Fruit fly (Drosophila melanogaster) whole organism, embryonic: ENCODE measurements around the gene ATPsynO.

Experiments used
- CG10366 ChIP-seq: fragments of 200-800 bp; sonication (Bioruptor generic); IDR thresholded peaks from 2 replicates; pipeline ENCODE4 v1.3.6; 2022; ENCODE audit warnings: missing biosample characterization, missing genetic modification characterization
- CG12219 ChIP-seq: fragments of 200-800 bp; sonication (Bioruptor generic); optimal IDR thresholded peaks from 3 replicates; lab custom pipeline; 2018; ENCODE audit warnings: missing biosample characterization, mild to moderate bottlenecking, missing genetic modification characterization
- CG12391 ChIP-seq: fragments of 200-800 bp; sonication (Bioruptor generic); optimal IDR thresholded peaks from 3 replicates; lab custom pipeline; 2018; ENCODE audit warnings: missing biosample characterization, mild to moderate bottlenecking, missing genetic modification characterization, moderate library complexity
- CG13123 ChIP-seq: fragments of 200-800 bp; sonication (Bioruptor generic); optimal IDR thresholded peaks from 2 replicates; lab custom pipeline; 2016; ENCODE audit warnings: missing biosample characterization, missing genetic modification characterization
- CG14050 ChIP-seq: fragments of 200-800 bp; sonication (Bioruptor generic); IDR thresholded peaks from 3 replicates; pipeline ENCODE4 v1.3.6; 2022; ENCODE audit warnings: missing biosample characterization, missing genetic modification characterization
- CG17328 ChIP-seq: fragments of 200-800 bp; sonication (Bioruptor generic); IDR thresholded peaks from 2 replicates; pipeline ENCODE4 v1.3.6; 2022; ENCODE audit warnings: missing biosample characterization, missing genetic modification characterization
- CG18764 ChIP-seq: fragments of 200-800 bp; sonication (Bioruptor generic); optimal IDR thresholded peaks from 3 replicates; lab custom pipeline; 2016; ENCODE audit warnings: missing biosample characterization, missing genetic modification characterization
- CG30020 ChIP-seq: fragments of 200-800 bp; optimal IDR thresholded peaks from 2 replicates; lab custom pipeline; 2019; ENCODE audit warnings: missing biosample characterization, mild to moderate bottlenecking, missing genetic modification characterization, moderate library complexity
- CG31224 ChIP-seq: fragments of 200-800 bp; sonication (Bioruptor generic); IDR thresholded peaks from 2 replicates; pipeline ENCODE4 v1.3.6; 2022; ENCODE audit warnings: missing biosample characterization, missing genetic modification characterization
- CG32532 ChIP-seq: fragments of 200-800 bp; sonication (Bioruptor generic); IDR thresholded peaks from 2 replicates; pipeline ENCODE4 v1.3.6; 2022; ENCODE audit warnings: missing biosample characterization, missing genetic modification characterization
- CG34422 ChIP-seq: fragments of 200-800 bp; sonication (Bioruptor generic); IDR thresholded peaks from 3 replicates; pipeline ENCODE4 v1.3.6; 2022; ENCODE audit warnings: missing biosample characterization, missing genetic modification characterization
- CG4282 ChIP-seq: fragments of 200-800 bp; sonication (Bioruptor generic); optimal IDR thresholded peaks from 2 replicates; lab custom pipeline; 2016; ENCODE audit warnings: missing biosample characterization, missing genetic modification characterization
- CG6654 ChIP-seq: fragments of 200-800 bp; sonication (Bioruptor generic); optimal IDR thresholded peaks from 2 replicates; lab custom pipeline; 2017; ENCODE audit warnings: missing biosample characterization, mild to moderate bottlenecking, missing genetic modification characterization
- CG8290 ChIP-seq, 3 experiments: fragments of 200-800 bp; sonication (Bioruptor generic); optimal IDR thresholded peaks; 2 replicates each; lab custom pipeline; 2016 to 2019; ENCODE audit warnings: missing biosample characterization in 3 of 3, missing genetic modification characterization in 3 of 3, mild to moderate bottlenecking in 2 of 3, moderate library complexity in 1 of 3
- CG8388 ChIP-seq: fragments of 200-800 bp; sonication (Bioruptor generic); optimal IDR thresholded peaks from 2 replicates; lab custom pipeline; 2019; ENCODE audit warnings: missing biosample characterization, mild to moderate bottlenecking, missing genetic modification characterization, moderate library complexity
- CG9932 ChIP-seq: fragments of 200-800 bp; sonication (Bioruptor generic); IDR thresholded peaks from 2 replicates; pipeline ENCODE4 v1.3.6; 2022; ENCODE audit warnings: missing biosample characterization, missing genetic modification characterization
- CoRest ChIP-seq: fragments of 200-800 bp; sonication (Bioruptor generic); optimal IDR thresholded peaks from 3 replicates; lab custom pipeline; 2018; ENCODE audit warnings: missing biosample characterization, mild to moderate bottlenecking, missing genetic modification characterization, moderate library complexity
- GATAe ChIP-seq: fragments of 200-800 bp; sonication (Bioruptor generic); conservative IDR thresholded peaks from 2 replicates; pipeline ENCODE4 v1.3.6; 2022; ENCODE audit warnings: missing biosample characterization, missing genetic modification characterization
- Hmr ChIP-seq: fragments of 200-800 bp; sonication (Bioruptor generic); optimal IDR thresholded peaks from 3 replicates; lab custom pipeline; 2017; ENCODE audit warnings: mild to moderate bottlenecking, missing biosample characterization, missing genetic modification reagents, missing genetic modification characterization
- Hr51 ChIP-seq, 2 experiments: fragments of 200-800 bp; sonication (Bioruptor generic); optimal IDR thresholded peaks; 2 replicates in 1 of 2; 3 replicates in 1 of 2; lab custom pipeline; 2016 to 2018; ENCODE audit warnings: missing biosample characterization in 2 of 2, missing genetic modification characterization in 2 of 2, mild to moderate bottlenecking in 1 of 2, moderate library complexity in 1 of 2
- Kr ChIP-seq: fragments of 200-800 bp; sonication (Bioruptor generic); optimal IDR thresholded peaks from 2 replicates; lab custom pipeline; 2017; ENCODE audit warnings: missing biosample characterization, mild to moderate bottlenecking, missing genetic modification characterization
- MBD-R2 ChIP-seq: fragments of 200-800 bp; sonication (Bioruptor generic); IDR thresholded peaks from 2 replicates; pipeline ENCODE4 v1.3.6; 2022; ENCODE audit warnings: missing biosample characterization, missing genetic modification characterization
- Myb ChIP-seq: fragments of 200-800 bp; sonication (Bioruptor generic); optimal IDR thresholded peaks from 2 replicates; lab custom pipeline; 2016; ENCODE audit warnings: missing biosample characterization, missing genetic modification characterization
- Oli ChIP-seq: fragments of 200-800 bp; sonication (Bioruptor generic); optimal IDR thresholded peaks from 2 replicates; lab custom pipeline; 2018; ENCODE audit warnings: missing biosample characterization, mild to moderate bottlenecking, missing genetic modification characterization, moderate library complexity
- Opbp ChIP-seq: fragments of 200-800 bp; sonication (Bioruptor generic); IDR thresholded peaks from 3 replicates; pipeline ENCODE4 v1.3.6; 2022; ENCODE audit warnings: missing biosample characterization, missing genetic modification characterization; ENCODE audit not compliant: partially characterized antibody
- Rfx ChIP-seq: fragments of 200-800 bp; sonication (Bioruptor generic); IDR thresholded peaks from 2 replicates; pipeline ENCODE4 v1.3.6; 2022; ENCODE audit warnings: missing biosample characterization, missing genetic modification characterization
- Side ChIP-seq: fragments of 200-800 bp; sonication (Bioruptor generic); optimal IDR thresholded peaks from 2 replicates; lab custom pipeline; 2016; ENCODE audit warnings: missing biosample characterization, missing genetic modification characterization
- Six4 ChIP-seq: fragments of 200-800 bp; sonication (Bioruptor generic); optimal IDR thresholded peaks from 2 replicates; lab custom pipeline; 2016; ENCODE audit warnings: missing biosample characterization, missing genetic modification characterization
- Sry-β ChIP-seq: fragments of 200-800 bp; sonication (Bioruptor generic); optimal IDR thresholded peaks from 2 replicates; lab custom pipeline; 2018; ENCODE audit warnings: missing biosample characterization, mild to moderate bottlenecking, missing genetic modification characterization, moderate library complexity
- ab ChIP-seq: fragments of 200-800 bp; sonication (Bioruptor generic); optimal IDR thresholded peaks from 2 replicates; lab custom pipeline; 2016; ENCODE audit warnings: missing biosample characterization, missing genetic modification characterization
- abd-A ChIP-seq: fragments of 200-800 bp; sonication (Bioruptor generic); optimal IDR thresholded peaks from 3 replicates; lab custom pipeline; 2019; ENCODE audit warnings: missing biosample characterization, mild to moderate bottlenecking, missing genetic modification characterization, moderate library complexity
- amos ChIP-seq: fragments of 200-800 bp; sonication (Bioruptor generic); IDR thresholded peaks from 2 replicates; pipeline ENCODE4 v1.3.6; 2022; ENCODE audit warnings: missing biosample characterization, missing genetic modification characterization; ENCODE audit not compliant: partially characterized antibody
- ara ChIP-seq: fragments of 200-800 bp; sonication (Bioruptor generic); IDR thresholded peaks from 2 replicates; pipeline ENCODE4 v1.3.6; 2022; ENCODE audit warnings: missing biosample characterization, missing genetic modification characterization
- az2 ChIP-seq: fragments of 200-800 bp; sonication (Bioruptor generic); optimal IDR thresholded peaks from 3 replicates; lab custom pipeline; 2016; ENCODE audit warnings: missing biosample characterization, missing genetic modification characterization
- cad ChIP-seq: fragments of >200 bp; optimal IDR thresholded peaks from 2 replicates; lab custom pipeline; 2017; ENCODE audit warnings: missing biosample characterization, missing genetic modification characterization
- caup ChIP-seq: fragments of 200-800 bp; sonication (Bioruptor generic); optimal IDR thresholded peaks from 3 replicates; lab custom pipeline; 2017; ENCODE audit warnings: missing biosample characterization, mild to moderate bottlenecking, missing genetic modification characterization, moderate library complexity; ENCODE audit not compliant: severe bottlenecking
- chinmo ChIP-seq: fragments of 200-800 bp; sonication (Bioruptor generic); IDR thresholded peaks from 4 replicates; pipeline ENCODE4 v1.3.6; 2022; ENCODE audit warnings: missing biosample characterization, missing genetic modification characterization; ENCODE audit not compliant: partially characterized antibody
- danr ChIP-seq: fragments of 200-800 bp; sonication (Bioruptor generic); IDR thresholded peaks from 2 replicates; pipeline ENCODE4 v1.3.6; 2022; ENCODE audit warnings: missing biosample characterization, missing genetic modification characterization
- dmrt99B ChIP-seq: fragments of 200-800 bp; sonication (Bioruptor generic); optimal IDR thresholded peaks from 2 replicates; lab custom pipeline; 2018; ENCODE audit warnings: missing biosample characterization, mild to moderate bottlenecking, missing genetic modification characterization, moderate library complexity
- ewg ChIP-seq: fragments of 200-800 bp; sonication (Bioruptor generic); optimal IDR thresholded peaks from 3 replicates; lab custom pipeline; 2017; ENCODE audit warnings: mild to moderate bottlenecking, missing biosample characterization, missing genetic modification reagents, missing genetic modification characterization
- kni ChIP-seq: fragments of 200-800 bp; sonication (Bioruptor generic); optimal IDR thresholded peaks from 3 replicates; lab custom pipeline; 2017; ENCODE audit warnings: mild to moderate bottlenecking, missing biosample characterization, missing genetic modification reagents, missing genetic modification characterization
- lilli ChIP-seq: fragments of 200-800 bp; sonication (Bioruptor generic); optimal IDR thresholded peaks from 3 replicates; lab custom pipeline; 2016; ENCODE audit warnings: missing biosample characterization, missing genetic modification characterization
- nau ChIP-seq: fragments of 200-800 bp; sonication (Bioruptor generic); optimal IDR thresholded peaks from 3 replicates; lab custom pipeline; 2017; ENCODE audit warnings: missing biosample characterization, mild to moderate bottlenecking, missing genetic modification characterization, missing genetic modification reagents
- onecut ChIP-seq: fragments of 200-800 bp; sonication (Bioruptor generic); IDR thresholded peaks from 2 replicates; pipeline ENCODE4 v1.3.6; 2022; ENCODE audit warnings: missing biosample characterization, missing genetic modification characterization
- pb ChIP-seq: fragments of 200-800 bp; sonication (Bioruptor generic); optimal IDR thresholded peaks from 3 replicates; lab custom pipeline; 2016; ENCODE audit warnings: missing biosample characterization, missing genetic modification characterization
- pros ChIP-seq: fragments of 200-800 bp; sonication (Bioruptor generic); optimal IDR thresholded peaks from 3 replicates; lab custom pipeline; 2019; ENCODE audit warnings: missing biosample characterization, mild to moderate bottlenecking, missing genetic modification characterization, moderate library complexity
- seq ChIP-seq: fragments of 200-800 bp; sonication (Bioruptor generic); IDR thresholded peaks from 2 replicates; pipeline ENCODE4 v1.3.6; 2022; ENCODE audit warnings: missing biosample characterization, missing genetic modification characterization
- trem ChIP-seq: fragments of 200-800 bp; optimal IDR thresholded peaks from 3 replicates; lab custom pipeline; 2019; ENCODE audit warnings: missing biosample characterization, mild to moderate bottlenecking, missing genetic modification characterization, moderate library complexity
- vvl ChIP-seq: fragments of 200-800 bp; sonication (Bioruptor generic); IDR thresholded peaks from 2 replicates; pipeline ENCODE4 v1.3.6; 2022; ENCODE audit warnings: missing biosample characterization, missing genetic modification characterization
- yki ChIP-seq: fragments of >200 bp; optimal IDR thresholded peaks from 3 replicates; lab custom pipeline; 2018

The ATPsynO gene

dm6 chr3R:15275158-15275623 is 9.8 kb downstream of the ATPsynO start, which contains the start of the genes Cp190 and CG4338 (continued):
- TF ChIP-seq CG8290 (GFP tag; optimal IDR thresholded peaks at IDR 0.05; lab: Kevin White, UChicago) (peak; percentile 96), CG8290 (tag; optimal IDR thresholded peaks at IDR 0.05; lab: Kevin White, UChicago) (peak; percentile 90), danr (GFP tag; lab: Robert Waterston, UW) (peak; percentile 96), yki (lab: Kevin White, UChicago) (no peak), amos (GFP tag; lab: Robert Waterston, UW) (peak; percentile 88), CG30020 (tag; lab: Kevin White, UChicago) (peak; percentile 93), Sry-β (GFP tag; lab: Kevin White, UChicago) (peak; percentile 75), CG4282 (no peak), lilli (GFP tag; lab: Kevin White, UChicago) (peak; percentile 98), MBD-R2 (GFP tag; lab: Robert Waterston, UW) (peak; percentile 98), Rfx (GFP tag; lab: Robert Waterston, UW) (peak; percentile 97), abd-A (tag; lab: Kevin White, UChicago) (no peak), Oli (tag; lab: Kevin White, UChicago) (peak; percentile 98), trem (tag; lab: Kevin White, UChicago) (peak; percentile 97), pros (GFP tag; lab: Kevin White, UChicago) (peak; percentile 88), Opbp (peak; percentile 80), CG32532 (GFP tag; lab: Robert Waterston, UW) (peak; percentile 98), CG13123 (GFP tag; lab: Kevin White, UChicago) (peak; percentile 95), cad (GFP tag; lab: Kevin White, UChicago) (no peak), CG31224 (peak; percentile 94), ab (no peak), CG12219 (peak; percentile 97), CG17328 (peak; percentile 96), CG6654 (GFP tag; lab: Kevin White, UChicago) (peak; percentile 88), CG18764 (GFP tag; lab: Kevin White, UChicago) (peak; percentile 95), Side (GFP tag; lab: Kevin White, UChicago) (peak; percentile 81), Kr (GFP tag; lab: Kevin White, UChicago) (peak; percentile 19), nau (GFP tag; lab: Kevin White, UChicago) (no peak), CG8388 (peak; percentile 98), CG14050 (GFP tag; lab: Robert Waterston, UW) (peak; percentile 91), CG12391 (tag; lab: Kevin White, UChicago) (peak; percentile 99), Myb (peak; percentile 79), chinmo (GFP tag; lab: Robert Waterston, UW) (0 out of 4 replicates have a peak, but pooled peaks have one; percentile 68), pb (GFP tag; lab: Kevin White, UChicago) (peak; percentile 72), Six4 (GFP tag; lab: Kevin White, UChicago) (peak; percentile 98), vvl (GFP tag; lab: Robert Waterston, UW) (peak; percentile 98), dmrt99B (tag; lab: Kevin White, UChicago) (peak; percentile 98), CG34422 (GFP tag; lab: Robert Waterston, UW) (peak; percentile 96), ewg (GFP tag; lab: Kevin White, UChicago) (peak; percentile 94), GATAe (GFP tag; lab: Robert Waterston, UW) (peak; percentile 80), az2 (GFP tag; lab: Kevin White, UChicago) (peak; percentile 98), seq (peak; percentile 96), ara (GFP tag; lab: Robert Waterston, UW) (peak; percentile 96), kni (GFP tag; lab: Kevin White, UChicago) (peak; percentile 97), CG9932 (GFP tag; lab: Robert Waterston, UW) (peak; percentile 98), caup (GFP tag; lab: Kevin White, UChicago) (peak; percentile 97), Hmr (GFP tag; lab: Kevin White, UChicago) (peak; percentile 98), CoRest (peak; percentile 100), CG10366 (GFP tag; lab: Robert Waterston, UW) (peak; percentile 94), Hr51 (GFP tag; optimal IDR thresholded peaks at IDR 0.05; lab: Kevin White, UChicago) (peak; percentile 94 to 98), onecut (GFP tag; lab: Robert Waterston, UW) (peak; percentile 93)
